Worm (Caenorhabditis elegans) whole organism, L2 larva: ENCODE data around the gene C39B10.7.

Source experiments
- C34F6.9 ChIP-seq: fragments of 150-350 bp; optimal IDR thresholded peaks from 2 replicates; lab custom pipeline; 2014; ENCODE audit warnings: missing biosample characterization, missing genetic modification characterization
- F13H6.1 ChIP-seq: sonication (generic microtip); optimal IDR thresholded peaks from 2 replicates; lab custom pipeline; 2016; ENCODE audit warnings: missing genetic modification characterization, missing compliant biosample characterization
- Y55F3AM.14 ChIP-seq: fragments of 200-800 bp; sonication (Bioruptor generic); optimal IDR thresholded peaks from 2 replicates; lab custom pipeline; 2018; ENCODE audit warnings: mild to moderate bottlenecking, missing genetic modification characterization, missing compliant biosample characterization
- ZK546.5 ChIP-seq: sonication (generic microtip); optimal IDR thresholded peaks from 2 replicates; lab custom pipeline; 2017; ENCODE audit warnings: missing biosample characterization, missing genetic modification characterization
- aly-2 ChIP-seq: fragments of 150-350 bp; optimal IDR thresholded peaks from 2 replicates; lab custom pipeline; 2014; ENCODE audit warnings: missing biosample characterization, missing genetic modification characterization
- ama-1 ChIP-seq: fragments of 150-350 bp; optimal IDR thresholded peaks from 2 replicates; lab custom pipeline; 2018; ENCODE audit warnings: inconsistent platforms
- crh-2 ChIP-seq: sonication (generic microtip); optimal IDR thresholded peaks from 2 replicates; lab custom pipeline; 2017; ENCODE audit warnings: missing biosample characterization, missing genetic modification characterization
- egl-27 ChIP-seq: sonication (generic microtip); optimal IDR thresholded peaks from 3 replicates; lab custom pipeline; 2017; ENCODE audit warnings: missing biosample characterization, missing genetic modification reagents, missing genetic modification characterization
- elt-1 ChIP-seq: fragments of 150-350 bp; optimal IDR thresholded peaks from 2 replicates; lab custom pipeline; 2014; ENCODE audit warnings: missing biosample characterization, missing genetic modification characterization
- elt-3 ChIP-seq: sonication (generic microtip); optimal IDR thresholded peaks from 2 replicates; lab custom pipeline; 2017; ENCODE audit warnings: missing biosample characterization, missing genetic modification characterization
- fos-1 ChIP-seq: fragments of 150-350 bp; optimal IDR thresholded peaks from 2 replicates; lab custom pipeline; 2014; ENCODE audit warnings: missing biosample characterization, missing genetic modification characterization
- gmeb-1 ChIP-seq: fragments of 150-350 bp; optimal IDR thresholded peaks from 2 replicates; lab custom pipeline; 2014; ENCODE audit warnings: missing biosample characterization, missing genetic modification characterization
- lin-11 ChIP-seq: fragments of 150-350 bp; sonication (generic microtip); optimal IDR thresholded peaks from 2 replicates; lab custom pipeline; 2014; ENCODE audit warnings: missing biosample characterization, missing genetic modification characterization, inconsistent platforms, mixed read lengths
- lin-13 ChIP-seq: fragments of 150-350 bp; optimal IDR thresholded peaks from 2 replicates; lab custom pipeline; 2014; ENCODE audit warnings: missing biosample characterization, missing genetic modification reagents, missing genetic modification characterization
- lsy-2 ChIP-seq, 2 experiments: fragments of 150-350 bp in 1 of 2; sonication (generic microtip) in 1 of 2; optimal IDR thresholded peaks; 2 replicates each; lab custom pipeline; 2014 to 2017; ENCODE audit warnings: missing biosample characterization in 2 of 2, missing genetic modification characterization in 2 of 2
- mab-5 ChIP-seq: fragments of 150-350 bp; optimal IDR thresholded peaks from 2 replicates; lab custom pipeline; 2014; ENCODE audit warnings: missing biosample characterization, missing genetic modification characterization
- mbf-1 ChIP-seq: sonication (generic microtip); optimal IDR thresholded peaks from 2 replicates; lab custom pipeline; 2017; ENCODE audit warnings: missing biosample characterization, missing genetic modification characterization
- nhr-10 ChIP-seq: sonication (generic microtip); optimal IDR thresholded peaks from 2 replicates; lab custom pipeline; 2017; ENCODE audit warnings: missing biosample characterization, missing genetic modification characterization
- nhr-129 ChIP-seq: fragments of 150-350 bp; optimal IDR thresholded peaks from 2 replicates; lab custom pipeline; 2014; ENCODE audit warnings: missing biosample characterization, missing genetic modification characterization
- nhr-23 ChIP-seq: fragments of 150-350 bp; optimal IDR thresholded peaks from 2 replicates; lab custom pipeline; 2014; ENCODE audit warnings: missing biosample characterization, missing genetic modification reagents, missing genetic modification characterization
- nhr-237 ChIP-seq: fragments of 150-350 bp; optimal IDR thresholded peaks from 2 replicates; lab custom pipeline; 2014; ENCODE audit warnings: missing biosample characterization, missing genetic modification characterization
- nhr-25 ChIP-seq: fragments of 150-350 bp; sonication (generic microtip); optimal IDR thresholded peaks from 3 replicates; lab custom pipeline; 2014; ENCODE audit warnings: missing biosample characterization, missing genetic modification characterization
- nhr-6 ChIP-seq: fragments of 150-350 bp; optimal IDR thresholded peaks from 2 replicates; lab custom pipeline; 2014; ENCODE audit warnings: missing biosample characterization, missing genetic modification characterization
- skn-1 ChIP-seq: sonication (generic microtip); optimal IDR thresholded peaks from 2 replicates; lab custom pipeline; 2017; ENCODE audit warnings: missing biosample characterization, missing genetic modification characterization
- sma-3 ChIP-seq: sonication (generic microtip); optimal IDR thresholded peaks from 2 replicates; lab custom pipeline; 2016; ENCODE audit warnings: missing genetic modification reagents, missing genetic modification characterization, missing compliant biosample characterization
- sma-9 ChIP-seq, 2 experiments: fragments of 150-350 bp in 1 of 2; sonication (generic microtip) in 1 of 2; optimal IDR thresholded peaks; 2 replicates each; lab custom pipeline; 2014 to 2016; ENCODE audit warnings: missing genetic modification characterization in 2 of 2, mild to moderate bottlenecking in 1 of 2, missing biosample characterization in 1 of 2, missing compliant biosample characterization in 1 of 2, missing genetic modification reagents in 1 of 2, moderate library complexity in 1 of 2
- unc-55 ChIP-seq: fragments of 150-350 bp; sonication (generic microtip); optimal IDR thresholded peaks from 3 replicates; lab custom pipeline; 2014; ENCODE audit warnings: missing biosample characterization, missing genetic modification reagents, missing genetic modification characterization
- unc-62 ChIP-seq: fragments of 150-350 bp; optimal IDR thresholded peaks from 2 replicates; lab custom pipeline; 2014; ENCODE audit warnings: missing biosample characterization, missing genetic modification reagents, missing genetic modification characterization
- zag-1 ChIP-seq: fragments of 150-350 bp; optimal IDR thresholded peaks from 2 replicates; lab custom pipeline; 2014; ENCODE audit warnings: missing biosample characterization, missing genetic modification characterization
- ztf-1 ChIP-seq: fragments of 200-800 bp; sonication (Bioruptor generic); conservative IDR thresholded peaks from 2 replicates; pipeline ENCODE4 v1.3.6; 2022; ENCODE audit warnings: missing genetic modification characterization, missing compliant biosample characterization
- ztf-11 ChIP-seq: sonication (generic microtip); optimal IDR thresholded peaks from 2 replicates; lab custom pipeline; 2017; ENCODE audit warnings: missing biosample characterization, missing genetic modification characterization

The C39B10.7 gene

ce11 chrX:10462391-10462790 is 14.3 kb upstream of the C39B10.7 start:
- TF ChIP-seq unc-62 (GFP tag; lab: Kevin White, UChicago) = no peak
- no peak for TF ChIP-seq ztf-11 (tag; lab: Kevin White, UChicago)
- TF ChIP-seq F13H6.1 (tag; lab: Kevin White, UChicago) = no peak
- TF ChIP-seq elt-3 = no peak
- TF ChIP-seq egl-27 = no peak
- no peak for TF ChIP-seq Y55F3AM.14 (GFP tag; lab: Kevin White, UChicago)
- TF ChIP-seq unc-55 (GFP tag; lab: Kevin White, UChicago) = no peak
- no peak for TF ChIP-seq nhr-25 (tag; lab: Kevin White, UChicago)
- no peak for TF ChIP-seq gmeb-1 (tag; lab: Kevin White, UChicago)
- no peak for TF ChIP-seq ama-1
- no peak for TF ChIP-seq nhr-6
- TF ChIP-seq nhr-10 = no peak
- TF ChIP-seq ZK546.5 = no peak
- TF ChIP-seq ztf-1 (GFP tag; lab: Robert Waterston, UW) = no peak
- TF ChIP-seq nhr-129 (tag; lab: Kevin White, UChicago) = no peak
- no peak for TF ChIP-seq skn-1 (tag; lab: Kevin White, UChicago)
- TF ChIP-seq elt-1 = no peak
- no peak for TF ChIP-seq lin-13
- no peak for TF ChIP-seq mbf-1 (tag; lab: Kevin White, UChicago)

ce11 chrX:10463542-10463941 is 13.1 kb upstream of the C39B10.7 start, which contains the start of gene C39B10.1:
Gene C39B10.1 (minus strand): TSS chrX:10463642.
- no peak for TF ChIP-seq elt-1
- no peak for TF ChIP-seq aly-2 (tag; lab: Kevin White, UChicago)
- no peak for TF ChIP-seq C34F6.9 (tag; lab: Kevin White, UChicago)
- no peak for TF ChIP-seq nhr-237 (tag; lab: Kevin White, UChicago)
- TF ChIP-seq lin-11 (tag; lab: Kevin White, UChicago) = no peak

- TF ChIP-seq ztf-1 (GFP tag; lab: Robert Waterston, UW) (no peak), fos-1 (tag; lab: Kevin White, UChicago) (peak; percentile 60)
Observed at ce11 chrX:10474998-10475577, 1.6 kb upstream of the C39B10.7 start, which contains the start of gene elt-4. Gene elt-4 (plus strand): TSS chrX:10475527.

- TF ChIP-seq zag-1 = no peak
- TF ChIP-seq nhr-25 (tag; lab: Kevin White, UChicago) = no peak
- peak; percentile 1 for TF ChIP-seq sma-3 (GFP tag; lab: Kevin White, UChicago)
- TF ChIP-seq lsy-2 (tag; optimal IDR thresholded peaks at IDR 0.05; lab: Kevin White, UChicago) = peak in 1 of 2 experiments; percentile 4
- TF ChIP-seq unc-62 (GFP tag; lab: Kevin White, UChicago) = no peak
- no peak for TF ChIP-seq mbf-1 (tag; lab: Kevin White, UChicago)
- TF ChIP-seq F13H6.1 (tag; lab: Kevin White, UChicago) = peak; percentile 49
- TF ChIP-seq mab-5 (tag; lab: Kevin White, UChicago) = no peak
- peak; percentile 68 for TF ChIP-seq crh-2 (tag; lab: Kevin White, UChicago)
- peak; percentile 53 for TF ChIP-seq sma-9 (GFP tag; optimal IDR thresholded peaks at IDR 0.05; lab: Kevin White, UChicago)
- TF ChIP-seq sma-9 (tag; optimal IDR thresholded peaks at IDR 0.05; lab: Kevin White, UChicago) = no peak
- TF ChIP-seq gmeb-1 (tag; lab: Kevin White, UChicago) = peak; percentile 11
- TF ChIP-seq skn-1 (tag; lab: Kevin White, UChicago) = peak; percentile 38
- no peak for TF ChIP-seq nhr-23 (tag; lab: Kevin White, UChicago)
- TF ChIP-seq fos-1 (tag; lab: Kevin White, UChicago) = peak; percentile 93
- TF ChIP-seq, all 48 proteins: peak for 8
Observed at ce11 chrX:10477172-10477985, 706 bp downstream of the C39B10.7 start.

- TF ChIP-seq fos-1 (tag; lab: Kevin White, UChicago) (peak; percentile 73), sma-3 (GFP tag; lab: Kevin White, UChicago) (no peak), ztf-1 (GFP tag; lab: Robert Waterston, UW) (no peak), elt-3 (no peak)
Observed at ce11 chrX:10479108-10479738, 2.5 kb downstream of the C39B10.7 start.
